Fruit fly (Drosophila melanogaster): ENCODE results near the gene Ret.

- no peak for TF ChIP-seq ttk (optimal IDR thresholded peaks at IDR 0.05)
- peak; percentile 91 for TF ChIP-seq psq (optimal IDR thresholded peaks at IDR 0.05)
- no peak for TF ChIP-seq Myc (optimal IDR thresholded peaks at IDR 0.05)
- TF ChIP-seq h (optimal IDR thresholded peaks at IDR 0.05), result no peak
- TF ChIP-seq insv (optimal IDR thresholded peaks at IDR 0.05), result no peak
- no peak for TF ChIP-seq Sin3A (optimal IDR thresholded peaks at IDR 0.05)
Measured at dm6 chr2L:21156156-21157040, 42.2 kb downstream of the Ret start, which contains the start of the genes Mpp6 and E2f2.

Measured in Kc167 (cell line).